Worm (Caenorhabditis elegans) whole organism, L4/young adult: Measurements from ENCODE around the gene C55B6.1.

Experiments used
- W03F9.2 ChIP-seq: fragments of 150-350 bp; optimal IDR thresholded peaks from 2 replicates; lab custom pipeline; 2014; ENCODE audit warnings: missing biosample characterization, missing genetic modification characterization
- him-1 ChIP-seq: sonication (generic microtip); optimal IDR thresholded peaks from 2 replicates; lab custom pipeline; 2016; ENCODE audit warnings: missing genotype, missing genetic modification reagents, missing genetic modification characterization, missing compliant biosample characterization

DNA sequence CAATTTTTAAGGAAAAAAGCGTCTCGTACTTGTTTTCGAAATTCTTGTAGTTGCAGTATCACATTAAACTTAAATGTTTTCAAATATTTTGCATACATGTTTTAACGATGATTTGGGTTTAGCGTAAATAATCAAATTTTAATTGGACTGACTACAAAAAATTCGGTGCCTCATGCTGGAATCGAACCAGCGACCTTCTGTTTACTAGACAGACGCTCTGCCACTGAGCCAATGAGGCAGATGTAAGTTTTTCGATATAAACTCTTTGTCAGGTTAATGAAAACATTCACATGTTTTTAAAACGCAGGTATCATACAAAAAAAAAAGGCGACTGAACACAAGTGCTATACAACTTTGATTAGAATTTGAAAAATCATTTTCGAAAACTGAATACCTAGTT, 23.3 kb upstream of the C55B6.1 start:
- TF ChIP-seq him-1 (tag; lab: Kevin White, UChicago) = no peak
- no peak for TF ChIP-seq W03F9.2
